Worm (Caenorhabditis elegans): ENCODE measurements around the gene C04G6.4.

Gene C04G6.4

DNA sequence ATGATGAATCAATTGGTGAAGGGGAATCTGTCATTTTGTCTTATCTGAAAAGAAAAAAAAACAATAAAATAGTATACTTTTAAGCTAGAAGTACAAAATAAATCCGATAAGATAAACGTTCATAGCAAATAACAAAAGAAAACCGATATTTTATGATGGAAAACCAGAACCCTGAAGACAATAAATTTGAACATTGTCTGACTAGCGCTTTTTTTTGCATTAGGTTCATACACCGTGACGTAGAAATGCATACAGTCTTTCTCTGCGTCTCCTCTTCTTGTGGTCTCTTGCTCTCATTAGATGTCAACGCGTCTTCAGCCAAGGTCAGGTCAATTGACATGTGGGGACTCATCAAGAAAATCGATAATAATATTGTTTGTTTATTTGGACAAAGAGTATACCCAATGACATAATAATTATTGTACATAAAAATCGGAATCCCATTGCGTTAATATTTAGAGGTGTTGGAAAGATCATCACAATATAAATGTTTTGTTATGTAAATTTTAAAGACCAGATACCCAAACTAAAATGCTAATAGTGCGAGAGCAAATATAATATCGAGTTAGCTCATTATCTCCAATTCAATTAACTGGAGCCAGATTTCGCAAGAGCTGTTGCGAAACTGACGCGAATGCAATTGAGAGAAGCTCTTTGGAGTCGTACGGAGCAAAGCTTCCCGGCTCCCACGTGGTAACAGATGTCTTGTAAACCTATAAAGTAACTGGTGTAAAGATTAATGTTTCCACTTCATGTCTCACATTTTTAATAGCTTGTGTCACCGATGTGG lies 1.9 kb downstream of the C04G6.4 start, which contains the start of gene dsh-2 (continued):
- TF ChIP-seq daf-19 (GFP tag; conservative IDR thresholded peaks at IDR 0.05) (no peak), mxl-2 (GFP tag; conservative IDR thresholded peaks at IDR 0.05) (no peak), saeg-2 (GFP tag; IDR thresholded peaks at IDR 0.05) (no peak), ama-1 (optimal IDR thresholded peaks at IDR 0.05) (no peak), hlh-30 (tag; optimal IDR thresholded peaks at IDR 0.05; ENCODE audit: insufficient read depth) (peak; percentile 84), tag-97 (GFP tag; IDR thresholded peaks at IDR 0.05) (no peak), jun-1 (tag; optimal IDR thresholded peaks at IDR 0.05) (no peak), nhr-10 (tag; optimal IDR thresholded peaks at IDR 0.05) (no peak), ztf-11 (tag; optimal IDR thresholded peaks at IDR 0.05) (no peak), zfp-2 (tag; optimal IDR thresholded peaks at IDR 0.05) (no peak), ceh-28 (tag; optimal IDR thresholded peaks at IDR 0.05) (peak; percentile 25), egl-27 (tag; optimal IDR thresholded peaks at IDR 0.05) (no peak), arid-1 (GFP tag; conservative IDR thresholded peaks at IDR 0.05) (no peak), Y48G9A.11 (GFP tag; IDR thresholded peaks at IDR 0.05) (no peak), ztf-7 (tag; optimal IDR thresholded peaks at IDR 0.05) (no peak), snpc-1.2 (GFP tag; IDR thresholded peaks at IDR 0.05) (no peak), nhr-28 (tag; optimal IDR thresholded peaks at IDR 0.05) (peak; percentile 42), madf-5 (GFP tag; IDR thresholded peaks at IDR 0.05) (no peak), set-16 (GFP tag; IDR thresholded peaks at IDR 0.05) (no peak), dmd-9 (GFP tag; IDR thresholded peaks at IDR 0.05) (no peak), nhr-102 (tag; optimal IDR thresholded peaks at IDR 0.05) (no peak), nhr-237 (tag; optimal IDR thresholded peaks at IDR 0.05) (no peak), lir-3 (tag; optimal IDR thresholded peaks at IDR 0.05) (no peak), nhr-11 (tag; optimal IDR thresholded peaks at IDR 0.05) (no peak), mdt-29 (GFP tag; IDR thresholded peaks at IDR 0.05) (no peak), duxl-1 (tag; optimal IDR thresholded peaks at IDR 0.05; ENCODE audit: poor library complexity) (peak; percentile 45), aha-1 (tag) (peak; percentile 27), aly-2 (tag; optimal IDR thresholded peaks at IDR 0.05) (no peak), ceh-62 (tag; optimal IDR thresholded peaks at IDR 0.05) (no peak), zip-11 (GFP tag; IDR thresholded peaks at IDR 0.05) (no peak), lin-38 (GFP tag; IDR thresholded peaks at IDR 0.05) (peak; percentile 55), snpc-4 (tag; optimal IDR thresholded peaks at IDR 0.05) (no peak), rbr-2 (tag; optimal IDR thresholded peaks at IDR 0.05) (peak; percentile 26), attf-4 (tag; optimal IDR thresholded peaks at IDR 0.05) (no peak), ctbp-1 (GFP tag; IDR thresholded peaks at IDR 0.05) (no peak), ZK337.2 (GFP tag; IDR thresholded peaks at IDR 0.05) (no peak), hlh-11 (tag; optimal IDR thresholded peaks at IDR 0.05) (peak; percentile 55), egl-43 (GFP tag; IDR thresholded peaks at IDR 0.05) (no peak), fkh-10 (GFP tag; optimal IDR thresholded peaks at IDR 0.05) (no peak), nhr-25 (tag; optimal IDR thresholded peaks at IDR 0.05; ENCODE audit: borderline replicate concordance, insufficient read depth) (no peak), T20F7.1 (GFP tag; optimal IDR thresholded peaks at IDR 0.05) (no peak), lin-1 (GFP tag; IDR thresholded peaks at IDR 0.05) (no peak), daf-16 (GFP tag; optimal IDR thresholded peaks at IDR 0.05) (no peak), daf-16 (tag; optimal IDR thresholded peaks at IDR 0.05) (peak; percentile 50), mes-2 (tag; optimal IDR thresholded peaks at IDR 0.05; ENCODE audit: poor library complexity, severe bottlenecking) (peak; percentile 85), php-3 (GFP tag; IDR thresholded peaks at IDR 0.05) (no peak), D1046.2 (GFP tag; IDR thresholded peaks at IDR 0.05) (no peak), ZK546.5 (tag; optimal IDR thresholded peaks at IDR 0.05) (no peak), fos-1 (tag; optimal IDR thresholded peaks at IDR 0.05) (no peak), hif-1 (tag; optimal IDR thresholded peaks at IDR 0.05) (no peak), hmg-1.1 (GFP tag; IDR thresholded peaks at IDR 0.05) (no peak)
